Fruit fly (Drosophila melanogaster): ENCODE measurements around the gene Apc2.
A peak's percentile ranks its signal among the peaks of the same experiment; 100 is the strongest.

Apc2 gene

DNA sequence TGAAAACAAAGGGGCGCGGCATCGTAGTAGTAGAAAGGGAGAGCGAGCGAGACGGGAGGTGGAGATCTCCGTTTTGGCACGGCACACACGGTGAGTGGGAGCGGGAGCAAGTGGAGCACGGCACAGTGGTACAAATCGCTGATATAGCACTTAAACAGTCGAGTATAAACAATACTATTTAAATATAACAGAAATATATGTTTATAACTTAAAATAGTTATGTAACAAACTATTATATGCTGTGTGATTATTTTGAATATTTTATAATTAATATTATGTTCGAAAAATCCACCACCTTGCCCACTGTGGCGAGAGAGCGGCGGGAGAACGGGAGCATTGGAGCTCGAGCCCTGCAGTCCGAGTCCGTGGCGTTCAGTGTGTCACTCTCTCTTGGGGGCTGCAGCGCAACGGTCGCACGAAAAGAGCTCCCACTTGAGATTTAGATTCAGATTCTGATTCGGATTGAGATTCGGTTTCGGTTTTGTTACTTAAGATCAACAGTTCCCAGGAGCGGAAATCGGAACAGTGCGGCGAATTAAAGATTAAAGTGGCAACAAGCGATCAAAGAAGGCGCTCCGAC lies 22.7 kb upstream of the Apc2 start, which contains the start of gene Kal1 (continued):
- peak; percentile 89 for TF ChIP-seq CG14710 (tag; optimal IDR thresholded peaks at IDR 0.05)
- TF ChIP-seq E2f2 (GFP tag; IDR thresholded peaks at IDR 0.05), result peak; percentile 78
- peak; percentile 95 for TF ChIP-seq gcm (GFP tag; optimal IDR thresholded peaks at IDR 0.05)
- TF ChIP-seq NC2β (GFP tag; optimal IDR thresholded peaks at IDR 0.05), result no peak
- TF ChIP-seq Dbx (GFP tag; IDR thresholded peaks at IDR 0.05), result peak; percentile 71
- peak; percentile 47; the same call in 2 of the 3 replicates for TF ChIP-seq vnd (GFP tag; IDR thresholded peaks at IDR 0.05; ENCODE audit: partially characterized antibody)
- TF ChIP-seq sug (tag; optimal IDR thresholded peaks at IDR 0.05), result peak; percentile 54
- peak; percentile 69 for TF ChIP-seq Jarid2 (GFP tag; optimal IDR thresholded peaks at IDR 0.05)
- peak; percentile 65 for TF ChIP-seq CG4617 (GFP tag; optimal IDR thresholded peaks at IDR 0.05; ENCODE audit: borderline replicate concordance)
- TF ChIP-seq lola (GFP tag; optimal IDR thresholded peaks at IDR 0.05), result peak in 1 of 3 experiments; percentile 90
- no peak for TF ChIP-seq Hey (tag; optimal IDR thresholded peaks at IDR 0.05)
- no peak for TF ChIP-seq amos (GFP tag; IDR thresholded peaks at IDR 0.05; ENCODE audit: partially characterized antibody)
- TF ChIP-seq chif (GFP tag; optimal IDR thresholded peaks at IDR 0.05), result peak; percentile 6 to 9
- peak; percentile 80 for TF ChIP-seq B-H1 (GFP tag; IDR thresholded peaks at IDR 0.05)
- no peak for TF ChIP-seq Bdp1 (GFP tag; optimal IDR thresholded peaks at IDR 0.05)
- TF ChIP-seq C15 (GFP tag; IDR thresholded peaks at IDR 0.05), result peak; percentile 68; the same call in 1 of the 3 replicates
- TF ChIP-seq CG10959 (GFP tag; IDR thresholded peaks at IDR 0.05), result peak; percentile 86
- peak; percentile 57 for TF ChIP-seq ac (GFP tag; optimal IDR thresholded peaks at IDR 0.05)
- TF ChIP-seq Oli (tag; optimal IDR thresholded peaks at IDR 0.05), result peak; percentile 95
- peak; percentile 96 for TF ChIP-seq sens (GFP tag)
- peak; percentile 2 for TF ChIP-seq CG33213 (GFP tag; optimal IDR thresholded peaks at IDR 0.05)
- no peak for TF ChIP-seq tna (GFP tag; IDR thresholded peaks at IDR 0.05; ENCODE audit: partially characterized antibody)
- peak; percentile 85; the same call in 2 of the 3 replicates for TF ChIP-seq CG2199 (GFP tag; IDR thresholded peaks at IDR 0.05)
- TF ChIP-seq zf30C (GFP tag; optimal IDR thresholded peaks at IDR 0.05), result no peak
- TF ChIP-seq CG6791 (GFP tag; IDR thresholded peaks at IDR 0.05; ENCODE audit: partially characterized antibody), result no peak
- TF ChIP-seq odd (GFP tag; optimal IDR thresholded peaks at IDR 0.05), result peak; percentile 94
- no peak for TF ChIP-seq eyg (GFP tag; optimal IDR thresholded peaks at IDR 0.05)
- peak; percentile 60; the same call in 2 of the 3 replicates for TF ChIP-seq z (GFP tag; IDR thresholded peaks at IDR 0.05)
- peak; percentile 86 for TF ChIP-seq CG6854 (GFP tag; optimal IDR thresholded peaks at IDR 0.05)
- TF ChIP-seq Meics (GFP tag; optimal IDR thresholded peaks at IDR 0.05), result peak; percentile 82
- TF ChIP-seq CG6813 (GFP tag; optimal IDR thresholded peaks at IDR 0.05), result peak; percentile 91
- TF ChIP-seq maf-S (GFP tag; optimal IDR thresholded peaks at IDR 0.05), result no peak
- no peak for TF ChIP-seq CG15073 (GFP tag; optimal IDR thresholded peaks at IDR 0.05)
- TF ChIP-seq CG32772 (GFP tag; IDR thresholded peaks at IDR 0.05), result peak; percentile 93
- peak; percentile 81 for TF ChIP-seq CG3726 (GFP tag; IDR thresholded peaks at IDR 0.05)
- peak; percentile 85 for TF ChIP-seq CG5245 (GFP tag; optimal IDR thresholded peaks at IDR 0.05)
- peak; percentile 90 for TF ChIP-seq Optix (GFP tag; IDR thresholded peaks at IDR 0.05)
- peak; percentile 85 for TF ChIP-seq CG13775 (GFP tag; optimal IDR thresholded peaks at IDR 0.05)
- peak; percentile 95 for TF ChIP-seq CG8924 (tag; optimal IDR thresholded peaks at IDR 0.05)
- peak; percentile 34 for TF ChIP-seq pum (GFP tag; optimal IDR thresholded peaks at IDR 0.05)
- no peak for TF ChIP-seq pan (optimal IDR thresholded peaks at IDR 0.05)
- TF ChIP-seq pan (GFP tag; optimal IDR thresholded peaks at IDR 0.05 in 1 of 2, IDR thresholded peaks at IDR 0.05 in 1 of 2), result peak in 1 of 2 experiments; percentile 94
- TF ChIP-seq CG17829 (tag; optimal IDR thresholded peaks at IDR 0.05), result peak; percentile 95
- peak; percentile 27 for TF ChIP-seq CG7271 (tag; optimal IDR thresholded peaks at IDR 0.05)
- peak; percentile 50 for TF ChIP-seq CG7987 (GFP tag; optimal IDR thresholded peaks at IDR 0.05)
- no peak for TF ChIP-seq CHES-1-like (GFP tag; optimal IDR thresholded peaks at IDR 0.05)
- no peak for TF ChIP-seq HLH54F (GFP tag; optimal IDR thresholded peaks at IDR 0.05)
- TF ChIP-seq zfh1 (GFP tag; IDR thresholded peaks at IDR 0.05), result peak; percentile 91
- TF ChIP-seq Taf1 (GFP tag; IDR thresholded peaks at IDR 0.05), result peak; percentile 53; the same call in 1 of the 2 replicates
- TF ChIP-seq croc (GFP tag; conservative IDR thresholded peaks at IDR 0.05), result peak; percentile 90

All from whole organism, embryonic.